Comparison of ENCODE assay signal across 1 fruit fly cellular context in the genomic region with DNA sequence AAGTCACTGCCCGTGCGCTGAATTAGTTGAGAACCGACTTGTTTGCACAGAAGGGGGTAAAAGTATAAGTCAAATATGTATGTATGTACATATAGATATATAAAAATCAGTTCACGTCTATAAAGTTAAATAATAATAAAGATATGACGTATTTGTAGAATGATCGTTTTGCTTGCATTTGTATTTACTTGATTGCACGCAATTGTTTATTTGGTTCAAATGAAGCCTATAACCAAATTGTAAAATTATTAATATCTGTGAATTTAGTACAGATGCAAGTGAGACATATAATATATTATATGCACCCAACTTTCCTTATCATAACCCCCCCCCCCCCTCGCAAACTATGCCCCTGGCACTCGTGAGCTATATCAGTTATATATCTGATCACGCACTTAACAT.
TF ChIP-seq lines count a peak whose summit lies in the region.

No protein-coding gene starts in this region.

TF ChIP-seq in whole organism, embryonic, 481 proteins besides CTCF, POLR2A, EP300 and RAD21 (continued from another document and continues in another):
- TF ChIP-seq CG12659 (GFP tag; optimal IDR thresholded peaks at IDR 0.05; lab: Kevin White, UChicago): peak; percentile 42
- TF ChIP-seq cas (GFP tag; IDR thresholded peaks at IDR 0.05; lab: Robert Waterston, UW): no peak
- no peak for TF ChIP-seq CG1792 (GFP tag; optimal IDR thresholded peaks at IDR 0.05; lab: Kevin White, UChicago)
- TF ChIP-seq CG13287 (GFP tag; IDR thresholded peaks at IDR 0.05; lab: Robert Waterston, UW; ENCODE audit: partially characterized antibody): no peak
- TF ChIP-seq CHES-1-like (GFP tag; optimal IDR thresholded peaks at IDR 0.05; lab: Kevin White, UChicago): no peak
- no peak for TF ChIP-seq esg (GFP tag; conservative IDR thresholded peaks at IDR 0.05; lab: Robert Waterston, UW)
- TF ChIP-seq HmgZ (tag; optimal IDR thresholded peaks at IDR 0.05; lab: Kevin White, UChicago): no peak
- peak; percentile 29 for TF ChIP-seq CG12769 (tag; optimal IDR thresholded peaks at IDR 0.05; lab: Kevin White, UChicago)
- TF ChIP-seq bsh (GFP tag; optimal IDR thresholded peaks at IDR 0.05; lab: Kevin White, UChicago): peak in 1 of 2 experiments; percentile 40
- TF ChIP-seq CG8765 (GFP tag; IDR thresholded peaks at IDR 0.05; lab: Robert Waterston, UW): no peak
- no peak for TF ChIP-seq Hmx (GFP tag; optimal IDR thresholded peaks at IDR 0.05; lab: Kevin White, UChicago)
- no peak for TF ChIP-seq seq (GFP tag; IDR thresholded peaks at IDR 0.05; lab: Robert Waterston, UW)
- no peak for TF ChIP-seq HmgD (GFP tag; optimal IDR thresholded peaks at IDR 0.05; lab: Kevin White, UChicago)
- TF ChIP-seq Atf-2 (GFP tag; optimal IDR thresholded peaks at IDR 0.05; lab: Kevin White, UChicago): no peak
- TF ChIP-seq CG34224 (GFP tag; IDR thresholded peaks at IDR 0.05; lab: Robert Waterston, UW; ENCODE audit: partially characterized antibody): no peak
- no peak for TF ChIP-seq CG5953 (GFP tag; IDR thresholded peaks at IDR 0.05; lab: Robert Waterston, UW)
- no peak for TF ChIP-seq so (GFP tag; IDR thresholded peaks at IDR 0.05; lab: Robert Waterston, UW)
- no peak for TF ChIP-seq toy (GFP tag; IDR thresholded peaks at IDR 0.05; lab: Robert Waterston, UW)
- TF ChIP-seq CG31224 (GFP tag; IDR thresholded peaks at IDR 0.05; lab: Robert Waterston, UW): 0 out of 2 replicates have a peak, but pooled peaks have one; percentile 43
- TF ChIP-seq CG31365 (tag; optimal IDR thresholded peaks at IDR 0.05; lab: Kevin White, UChicago): no peak
- TF ChIP-seq CG15514 (GFP tag; optimal IDR thresholded peaks at IDR 0.05; lab: Kevin White, UChicago): peak; percentile 53
- TF ChIP-seq CG17359 (tag; optimal IDR thresholded peaks at IDR 0.05; lab: Kevin White, UChicago): peak; percentile 56
- peak; percentile 28 for TF ChIP-seq CG7556 (GFP tag; optimal IDR thresholded peaks at IDR 0.05; lab: Kevin White, UChicago)
- TF ChIP-seq gfzf (GFP tag; optimal IDR thresholded peaks at IDR 0.05; lab: Kevin White, UChicago): no peak
- no peak for TF ChIP-seq CG4282 (GFP tag; optimal IDR thresholded peaks at IDR 0.05; lab: Kevin White, UChicago)
- no peak for TF ChIP-seq Ravus (GFP tag; IDR thresholded peaks at IDR 0.05; lab: Robert Waterston, UW)
- no peak for TF ChIP-seq Doc2 (GFP tag; IDR thresholded peaks at IDR 0.05; lab: Robert Waterston, UW)
- TF ChIP-seq tap (tag; optimal IDR thresholded peaks at IDR 0.05; lab: Kevin White, UChicago): peak; percentile 30
- TF ChIP-seq knrl (GFP tag; IDR thresholded peaks at IDR 0.05; lab: Robert Waterston, UW; ENCODE audit: partially characterized antibody): no peak
- no peak for TF ChIP-seq CG3726 (GFP tag; IDR thresholded peaks at IDR 0.05; lab: Robert Waterston, UW)
- peak; percentile 21 for TF ChIP-seq gcm (GFP tag; optimal IDR thresholded peaks at IDR 0.05; lab: Kevin White, UChicago)
- no peak for TF ChIP-seq CG3838 (GFP tag; optimal IDR thresholded peaks at IDR 0.05; lab: Kevin White, UChicago)
- TF ChIP-seq CG4360 (GFP tag; IDR thresholded peaks at IDR 0.05; lab: Robert Waterston, UW): no peak
- no peak for TF ChIP-seq sima (GFP tag; optimal IDR thresholded peaks at IDR 0.05; lab: Kevin White, UChicago)
- peak; percentile 53 for TF ChIP-seq CG1233 (GFP tag; optimal IDR thresholded peaks at IDR 0.05; lab: Kevin White, UChicago)
- no peak for TF ChIP-seq Dip2 (GFP tag; IDR thresholded peaks at IDR 0.05; lab: Robert Waterston, UW)
- TF ChIP-seq CG9797 (GFP tag; optimal IDR thresholded peaks at IDR 0.05; lab: Kevin White, UChicago): no peak
- TF ChIP-seq Dad (GFP tag; optimal IDR thresholded peaks at IDR 0.05; lab: Kevin White, UChicago): no peak
- TF ChIP-seq CG1602 (GFP tag; optimal IDR thresholded peaks at IDR 0.05; lab: Kevin White, UChicago): no peak
- TF ChIP-seq CG13624 (GFP tag; optimal IDR thresholded peaks at IDR 0.05; lab: Kevin White, UChicago): peak; percentile 33
- TF ChIP-seq NfI (GFP tag; optimal IDR thresholded peaks at IDR 0.05; lab: Kevin White, UChicago): peak; percentile 2
- TF ChIP-seq CG2199 (GFP tag; IDR thresholded peaks at IDR 0.05; lab: Robert Waterston, UW): no peak
- peak; percentile 28 for TF ChIP-seq CG4424 (GFP tag; optimal IDR thresholded peaks at IDR 0.05; lab: Kevin White, UChicago)
- peak; percentile 38 for TF ChIP-seq CG34376 (GFP tag; optimal IDR thresholded peaks at IDR 0.05; lab: Kevin White, UChicago)
- TF ChIP-seq CG17361 (GFP tag; IDR thresholded peaks at IDR 0.05; lab: Robert Waterston, UW): peak; percentile 69
- no peak for TF ChIP-seq HLHmδ (GFP tag; optimal IDR thresholded peaks at IDR 0.05; lab: Kevin White, UChicago)
- TF ChIP-seq CG43689 (GFP tag; IDR thresholded peaks at IDR 0.05; lab: Robert Waterston, UW): no peak
- TF ChIP-seq HHEX (GFP tag; optimal IDR thresholded peaks at IDR 0.05; lab: Kevin White, UChicago): peak; percentile 55
- no peak for TF ChIP-seq Elba2 (GFP tag; optimal IDR thresholded peaks at IDR 0.05; lab: Kevin White, UChicago)
- peak; percentile 30; the same call in 1 of the 2 replicates for TF ChIP-seq lmd (GFP tag; IDR thresholded peaks at IDR 0.05; lab: Robert Waterston, UW)
- no peak for TF ChIP-seq ro (GFP tag; IDR thresholded peaks at IDR 0.05; lab: Robert Waterston, UW)
- TF ChIP-seq Ada2b (GFP tag; IDR thresholded peaks at IDR 0.05; lab: Robert Waterston, UW): no peak
- no peak for TF ChIP-seq ham (GFP tag; IDR thresholded peaks at IDR 0.05; lab: Robert Waterston, UW)
- no peak for TF ChIP-seq bab2 (GFP tag; optimal IDR thresholded peaks at IDR 0.05; lab: Kevin White, UChicago)
- no peak for TF ChIP-seq CG7963 (GFP tag; IDR thresholded peaks at IDR 0.05; lab: Robert Waterston, UW; ENCODE audit: partially characterized antibody)
- no peak for TF ChIP-seq CG3995 (GFP tag; optimal IDR thresholded peaks at IDR 0.05; lab: Kevin White, UChicago)
- TF ChIP-seq otp (GFP tag; IDR thresholded peaks at IDR 0.05; lab: Robert Waterston, UW): no peak
- no peak for TF ChIP-seq Mes4 (GFP tag; optimal IDR thresholded peaks at IDR 0.05; lab: Kevin White, UChicago)
- no peak for TF ChIP-seq Neu2 (GFP tag; optimal IDR thresholded peaks at IDR 0.05; lab: Kevin White, UChicago; ENCODE audit: borderline replicate concordance)
- no peak for TF ChIP-seq D (optimal IDR thresholded peaks at IDR 0.05; lab: Kevin White, UChicago)
- TF ChIP-seq D (GFP tag; optimal IDR thresholded peaks at IDR 0.05; lab: Kevin White, UChicago): no peak
- TF ChIP-seq insv (GFP tag; optimal IDR thresholded peaks at IDR 0.05; lab: Kevin White, UChicago): no peak
- peak; percentile 85 for TF ChIP-seq grn (GFP tag; optimal IDR thresholded peaks at IDR 0.05; lab: Kevin White, UChicago)
- no peak for TF ChIP-seq Mrtf (GFP tag; IDR thresholded peaks at IDR 0.05; lab: Robert Waterston, UW)
- TF ChIP-seq Sry-β (GFP tag; optimal IDR thresholded peaks at IDR 0.05; lab: Kevin White, UChicago): no peak
- no peak for TF ChIP-seq CG18764 (GFP tag; optimal IDR thresholded peaks at IDR 0.05; lab: Kevin White, UChicago)
- TF ChIP-seq CG14050 (GFP tag; IDR thresholded peaks at IDR 0.05; lab: Robert Waterston, UW): no peak
- TF ChIP-seq CG4707 (GFP tag; optimal IDR thresholded peaks at IDR 0.05; lab: Kevin White, UChicago): peak; percentile 18
- peak; percentile 67 for TF ChIP-seq ATbp (GFP tag; optimal IDR thresholded peaks at IDR 0.05; lab: Kevin White, UChicago)
- no peak for TF ChIP-seq CG2116 (GFP tag; optimal IDR thresholded peaks at IDR 0.05; lab: Kevin White, UChicago)
- TF ChIP-seq cad (GFP tag; optimal IDR thresholded peaks at IDR 0.05; lab: Kevin White, UChicago): no peak
- no peak for TF ChIP-seq p53 (GFP tag; optimal IDR thresholded peaks at IDR 0.05; lab: Kevin White, UChicago)
- peak; percentile 86 for TF ChIP-seq CG2678 (tag; optimal IDR thresholded peaks at IDR 0.05; lab: Kevin White, UChicago)
- no peak for TF ChIP-seq hbn (GFP tag; IDR thresholded peaks at IDR 0.05; lab: Robert Waterston, UW; ENCODE audit: partially characterized antibody)
- TF ChIP-seq nmo (GFP tag; optimal IDR thresholded peaks at IDR 0.05; lab: Kevin White, UChicago): peak; percentile 61
- TF ChIP-seq gt (GFP tag; IDR thresholded peaks at IDR 0.05; lab: Robert Waterston, UW): no peak
- TF ChIP-seq Mad (GFP tag; optimal IDR thresholded peaks at IDR 0.05; lab: Kevin White, UChicago): no peak
- no peak for TF ChIP-seq chn (GFP tag; optimal IDR thresholded peaks at IDR 0.05; lab: Kevin White, UChicago)
- TF ChIP-seq hkb (optimal IDR thresholded peaks at IDR 0.05; lab: Kevin White, UChicago): no peak
- peak; percentile 59 for TF ChIP-seq hkb (GFP tag; IDR thresholded peaks at IDR 0.05; lab: Robert Waterston, UW)
- TF ChIP-seq Bteb2 (GFP tag; optimal IDR thresholded peaks at IDR 0.05; lab: Kevin White, UChicago): no peak
- peak; percentile 12 for TF ChIP-seq CG9437 (GFP tag; optimal IDR thresholded peaks at IDR 0.05; lab: Kevin White, UChicago)
- no peak for TF ChIP-seq cg (GFP tag; optimal IDR thresholded peaks at IDR 0.05; lab: Kevin White, UChicago)
- TF ChIP-seq CG11560 (tag; IDR thresholded peaks at IDR 0.05; lab: Robert Waterston, UW): 0 out of 3 replicates have a peak, but pooled peaks have one; percentile 18
- peak; percentile 32 for TF ChIP-seq CG3847 (GFP tag; IDR thresholded peaks at IDR 0.05; lab: Robert Waterston, UW)
- TF ChIP-seq h (optimal IDR thresholded peaks at IDR 0.05; lab: Kevin White, UChicago): no peak
- no peak for TF ChIP-seq Awh (GFP tag; IDR thresholded peaks at IDR 0.05; lab: Robert Waterston, UW)
- TF ChIP-seq CG7357 (GFP tag; IDR thresholded peaks at IDR 0.05; lab: Robert Waterston, UW): no peak
- no peak for TF ChIP-seq Dip3 (GFP tag; optimal IDR thresholded peaks at IDR 0.05; lab: Kevin White, UChicago)
- peak; percentile 29 for TF ChIP-seq CG1603 (tag; optimal IDR thresholded peaks at IDR 0.05; lab: Kevin White, UChicago)
- no peak for TF ChIP-seq CG30020 (tag; optimal IDR thresholded peaks at IDR 0.05; lab: Kevin White, UChicago)
- no peak for TF ChIP-seq CG4404 (GFP tag; IDR thresholded peaks at IDR 0.05; lab: Robert Waterston, UW)
- TF ChIP-seq z (GFP tag; IDR thresholded peaks at IDR 0.05; lab: Robert Waterston, UW): no peak
- TF ChIP-seq fd102C (GFP tag; optimal IDR thresholded peaks at IDR 0.05; lab: Kevin White, UChicago): no peak
- no peak for TF ChIP-seq slp2 (GFP tag; optimal IDR thresholded peaks at IDR 0.05; lab: Kevin White, UChicago)
- no peak for TF ChIP-seq gce (GFP tag; IDR thresholded peaks at IDR 0.05; lab: Robert Waterston, UW)
- TF ChIP-seq CG10274 (GFP tag; optimal IDR thresholded peaks at IDR 0.05; lab: Kevin White, UChicago): peak; percentile 13
- TF ChIP-seq CG8924 (tag; optimal IDR thresholded peaks at IDR 0.05; lab: Kevin White, UChicago): peak; percentile 54
- peak; percentile 54 for TF ChIP-seq CG18619 (GFP tag; optimal IDR thresholded peaks at IDR 0.05; lab: Kevin White, UChicago)
- TF ChIP-seq wdn (GFP tag; IDR thresholded peaks at IDR 0.05; lab: Robert Waterston, UW): 0 out of 2 replicates have a peak, but pooled peaks have one; percentile 34
- peak; percentile 31 for TF ChIP-seq CG2202 (tag; optimal IDR thresholded peaks at IDR 0.05; lab: Kevin White, UChicago)
- peak; percentile 9 for TF ChIP-seq CG15269 (tag; optimal IDR thresholded peaks at IDR 0.05; lab: Kevin White, UChicago)
- TF ChIP-seq bigmax (GFP tag; optimal IDR thresholded peaks at IDR 0.05; lab: Kevin White, UChicago): no peak
- TF ChIP-seq klu (GFP tag; IDR thresholded peaks at IDR 0.05; lab: Robert Waterston, UW): no peak
- no peak for TF ChIP-seq slou (GFP tag; optimal IDR thresholded peaks at IDR 0.05; lab: Kevin White, UChicago)
- TF ChIP-seq CG11723 (GFP tag; optimal IDR thresholded peaks at IDR 0.05; lab: Kevin White, UChicago): peak; percentile 2
- TF ChIP-seq tgo (GFP tag; IDR thresholded peaks at IDR 0.05; lab: Robert Waterston, UW): no peak
- peak; percentile 71 for TF ChIP-seq caup (GFP tag; optimal IDR thresholded peaks at IDR 0.05; lab: Kevin White, UChicago; ENCODE audit: severe bottlenecking)
- TF ChIP-seq CG13424 (tag; optimal IDR thresholded peaks at IDR 0.05; lab: Kevin White, UChicago): peak; percentile 24
- peak; percentile 20 for TF ChIP-seq CG6765 (GFP tag; optimal IDR thresholded peaks at IDR 0.05; lab: Kevin White, UChicago)
- 0 out of 2 replicates have a peak, but pooled peaks have one; percentile 38 for TF ChIP-seq sob (GFP tag; IDR thresholded peaks at IDR 0.05; lab: Robert Waterston, UW)
- no peak for TF ChIP-seq Gug (GFP tag; IDR thresholded peaks at IDR 0.05; lab: Robert Waterston, UW)
- TF ChIP-seq Eip74EF (GFP tag; optimal IDR thresholded peaks at IDR 0.05; lab: Kevin White, UChicago): peak in 1 of 2 experiments; percentile 14
- peak; percentile 78 for TF ChIP-seq cwo (GFP tag; optimal IDR thresholded peaks at IDR 0.05; lab: Kevin White, UChicago)
- no peak for TF ChIP-seq usp (GFP tag; optimal IDR thresholded peaks at IDR 0.05; lab: Kevin White, UChicago)
- no peak for TF ChIP-seq pnt (GFP tag; optimal IDR thresholded peaks at IDR 0.05; lab: Kevin White, UChicago)
- no peak for TF ChIP-seq Vsx1 (GFP tag; optimal IDR thresholded peaks at IDR 0.05; lab: Kevin White, UChicago)
- TF ChIP-seq Fer2 (tag; optimal IDR thresholded peaks at IDR 0.05; lab: Kevin White, UChicago): peak; percentile 23
- TF ChIP-seq exex (tag; optimal IDR thresholded peaks at IDR 0.05; lab: Kevin White, UChicago): peak; percentile 42
- peak; percentile 51 for TF ChIP-seq Sox100B (GFP tag; optimal IDR thresholded peaks at IDR 0.05; lab: Kevin White, UChicago)
- TF ChIP-seq tio (GFP tag; optimal IDR thresholded peaks at IDR 0.05; lab: Kevin White, UChicago): peak; percentile 23
- peak; percentile 32 for TF ChIP-seq Oli (tag; optimal IDR thresholded peaks at IDR 0.05; lab: Kevin White, UChicago)
- TF ChIP-seq CG2712 (tag; optimal IDR thresholded peaks at IDR 0.05; lab: Kevin White, UChicago): peak; percentile 45
- no peak for TF ChIP-seq CG2129 (GFP tag; IDR thresholded peaks at IDR 0.05; lab: Robert Waterston, UW; ENCODE audit: partially characterized antibody)
- no peak for TF ChIP-seq jigr1 (GFP tag; IDR thresholded peaks at IDR 0.05; lab: Robert Waterston, UW)
- no peak for TF ChIP-seq jing (GFP tag; optimal IDR thresholded peaks at IDR 0.05; lab: Kevin White, UChicago)
- no peak for TF ChIP-seq Lim3 (GFP tag; IDR thresholded peaks at IDR 0.05; lab: Robert Waterston, UW)
- no peak for TF ChIP-seq ERR (GFP tag; optimal IDR thresholded peaks at IDR 0.05; lab: Kevin White, UChicago)
- no peak for TF ChIP-seq Dfd (GFP tag; optimal IDR thresholded peaks at IDR 0.05; lab: Kevin White, UChicago)
- no peak for TF ChIP-seq CG16813 (GFP tag; IDR thresholded peaks at IDR 0.05; lab: Robert Waterston, UW; ENCODE audit: partially characterized antibody)
- TF ChIP-seq da (GFP tag; optimal IDR thresholded peaks at IDR 0.05; lab: Kevin White, UChicago): no peak
